Fruit fly (Drosophila melanogaster): ENCODE measurements around the gene Ube4A.

The Ube4A gene

dm6 chr2L:6700742-6701141 is 42.4 kb downstream of the Ube4A start (continued):
- no peak for TF ChIP-seq CG4820 (GFP tag; optimal IDR thresholded peaks at IDR 0.05)
- TF ChIP-seq CG30431 (GFP tag; optimal IDR thresholded peaks at IDR 0.05): peak; percentile 2
- peak; percentile 34 for TF ChIP-seq Atf3 (GFP tag; optimal IDR thresholded peaks at IDR 0.05)
- TF ChIP-seq CG2678 (tag; optimal IDR thresholded peaks at IDR 0.05): peak; percentile 33
- no peak for TF ChIP-seq knrl (GFP tag; IDR thresholded peaks at IDR 0.05; ENCODE audit: partially characterized antibody)
- TF ChIP-seq Six4 (GFP tag; optimal IDR thresholded peaks at IDR 0.05): no peak
- no peak for TF ChIP-seq NfI (GFP tag; optimal IDR thresholded peaks at IDR 0.05)
- TF ChIP-seq CG32767 (GFP tag; IDR thresholded peaks at IDR 0.05): no peak
- TF ChIP-seq pan (optimal IDR thresholded peaks at IDR 0.05): no peak
- no peak for TF ChIP-seq pan (GFP tag; optimal IDR thresholded peaks at IDR 0.05 in 1 of 2, IDR thresholded peaks at IDR 0.05 in 1 of 2)
- no peak for TF ChIP-seq CG31224 (GFP tag; IDR thresholded peaks at IDR 0.05)
- peak; percentile 7 for TF ChIP-seq Vsx1 (GFP tag; optimal IDR thresholded peaks at IDR 0.05)
- TF ChIP-seq Hey (tag; optimal IDR thresholded peaks at IDR 0.05): no peak
- no peak for TF ChIP-seq CG10321 (GFP tag; IDR thresholded peaks at IDR 0.05)
- no peak for TF ChIP-seq ash1 (GFP tag; optimal IDR thresholded peaks at IDR 0.05)
- TF ChIP-seq Dad (GFP tag; optimal IDR thresholded peaks at IDR 0.05): no peak
- TF ChIP-seq rib (GFP tag; IDR thresholded peaks at IDR 0.05): no peak
- TF ChIP-seq CG3163 (GFP tag; optimal IDR thresholded peaks at IDR 0.05): peak; percentile 8
- TF ChIP-seq D (optimal IDR thresholded peaks at IDR 0.05): no peak
- TF ChIP-seq D (GFP tag; optimal IDR thresholded peaks at IDR 0.05): no peak
- TF ChIP-seq hb (GFP tag; IDR thresholded peaks at IDR 0.05; ENCODE audit: partially characterized antibody): no peak
- TF ChIP-seq Mrtf (GFP tag; IDR thresholded peaks at IDR 0.05): no peak
- 0 out of 2 replicates have a peak, but pooled peaks have one; percentile 25 for TF ChIP-seq sob (GFP tag; IDR thresholded peaks at IDR 0.05)
- TF ChIP-seq HLHmδ (GFP tag; optimal IDR thresholded peaks at IDR 0.05): peak; percentile 2
- no peak for TF ChIP-seq CG12104 (GFP tag; optimal IDR thresholded peaks at IDR 0.05)
- TF ChIP-seq Meics (GFP tag; optimal IDR thresholded peaks at IDR 0.05): no peak
- peak; percentile 45 for TF ChIP-seq CG12769 (tag; optimal IDR thresholded peaks at IDR 0.05)
- peak; percentile 53 for TF ChIP-seq CG2875 (GFP tag; optimal IDR thresholded peaks at IDR 0.05)
- peak; percentile 99 for TF ChIP-seq fd102C (GFP tag; optimal IDR thresholded peaks at IDR 0.05)
- peak; percentile 67; the same call in 2 of the 3 replicates for TF ChIP-seq ci (GFP tag; IDR thresholded peaks at IDR 0.05)
- TF ChIP-seq CG9437 (GFP tag; optimal IDR thresholded peaks at IDR 0.05): no peak
- peak; percentile 52 for TF ChIP-seq Neu2 (GFP tag; optimal IDR thresholded peaks at IDR 0.05; ENCODE audit: borderline replicate concordance)
- no peak for TF ChIP-seq CG11085 (GFP tag; IDR thresholded peaks at IDR 0.05)
- peak; percentile 92 for TF ChIP-seq zen (tag; optimal IDR thresholded peaks at IDR 0.05)
- TF ChIP-seq oc (tag; optimal IDR thresholded peaks at IDR 0.05): peak; percentile 10
- no peak for TF ChIP-seq B-H2 (GFP tag; optimal IDR thresholded peaks at IDR 0.05)
- peak; percentile 17 for TF ChIP-seq gcm (GFP tag; optimal IDR thresholded peaks at IDR 0.05)
- TF ChIP-seq pnt (GFP tag; optimal IDR thresholded peaks at IDR 0.05): peak; percentile 6
- TF ChIP-seq Fer2 (tag; optimal IDR thresholded peaks at IDR 0.05): no peak
- TF ChIP-seq fd96Cb (tag; optimal IDR thresholded peaks at IDR 0.05): peak; percentile 6
- no peak for TF ChIP-seq HLH4C (GFP tag; IDR thresholded peaks at IDR 0.05; ENCODE audit: partially characterized antibody)
- TF ChIP-seq CG4328 (GFP tag; optimal IDR thresholded peaks at IDR 0.05): no peak
- peak; percentile 60; the same call in 2 of the 3 replicates for TF ChIP-seq zfh1 (GFP tag; IDR thresholded peaks at IDR 0.05)
- no peak for TF ChIP-seq ttk (GFP tag; IDR thresholded peaks at IDR 0.05)
- TF ChIP-seq CG43689 (GFP tag; IDR thresholded peaks at IDR 0.05): no peak
- TF ChIP-seq pzg (GFP tag; optimal IDR thresholded peaks at IDR 0.05): no peak
- no peak for TF ChIP-seq HmgD (GFP tag; optimal IDR thresholded peaks at IDR 0.05)
- peak; percentile 28 for TF ChIP-seq CG10462 (GFP tag; optimal IDR thresholded peaks at IDR 0.05)
- peak; percentile 73 for TF ChIP-seq org-1 (GFP tag; optimal IDR thresholded peaks at IDR 0.05)
- peak; percentile 11 for TF ChIP-seq cato (GFP tag; optimal IDR thresholded peaks at IDR 0.05; ENCODE audit: borderline replicate concordance)
- no peak for TF ChIP-seq CG31388 (GFP tag; optimal IDR thresholded peaks at IDR 0.05)
- TF ChIP-seq CG17912 (GFP tag; optimal IDR thresholded peaks at IDR 0.05): no peak
